Worm (Caenorhabditis elegans) whole organism, L2 larva: ENCODE results near the gene adt-3.

ENCODE experiments used
- fos-1 ChIP-seq: fragments of 150-350 bp; optimal IDR thresholded peaks from 2 replicates; lab custom pipeline; 2014; ENCODE audit warnings: missing biosample characterization, missing genetic modification characterization
- unc-39 ChIP-seq: fragments of 150-350 bp; optimal IDR thresholded peaks from 2 replicates; lab custom pipeline; 2014; ENCODE audit warnings: missing biosample characterization, missing genetic modification characterization

ce11 chrX:3966332-3966731, 34.9 kb downstream of the adt-3 start, which contains the start of gene C16B8.2:
- TF ChIP-seq unc-39 (tag; lab: Kevin White, UChicago) (no peak), fos-1 (tag; lab: Kevin White, UChicago) (no peak)
